Worm (Caenorhabditis elegans) whole organism, L1 larva: ENCODE data around the gene gcy-33.

Experiments
- C04F5.9 ChIP-seq: sonication (generic microtip); optimal IDR thresholded peaks from 2 replicates; lab custom pipeline; 2016; ENCODE audit warnings: missing genetic modification characterization, missing compliant biosample characterization
- C16A3.4 ChIP-seq: fragments of 150-350 bp; optimal IDR thresholded peaks from 2 replicates; lab custom pipeline; 2014; ENCODE audit warnings: missing biosample characterization, missing genetic modification characterization
- Y116A8C.19 ChIP-seq: sonication (generic microtip); optimal IDR thresholded peaks from 2 replicates; lab custom pipeline; 2016; ENCODE audit warnings: missing compliant biosample characterization, missing genetic modification characterization, borderline replicate concordance
- alr-1 ChIP-seq: fragments of 200-800 bp; sonication (Bioruptor generic); optimal IDR thresholded peaks from 2 replicates; lab custom pipeline; 2018; ENCODE audit warnings: borderline replicate concordance, mild to moderate bottlenecking, missing genetic modification characterization, missing compliant biosample characterization
- blmp-1 ChIP-seq: fragments of 150-350 bp; optimal IDR thresholded peaks from 2 replicates; lab custom pipeline; 2014; ENCODE audit warnings: missing biosample characterization, missing genetic modification characterization
- ceh-90 ChIP-seq: sonication (generic microtip); optimal IDR thresholded peaks from 2 replicates; lab custom pipeline; 2016; ENCODE audit warnings: missing genetic modification characterization, missing compliant biosample characterization
- ces-1 ChIP-seq: fragments of 150-350 bp; optimal IDR thresholded peaks from 2 replicates; lab custom pipeline; 2014; ENCODE audit warnings: missing biosample characterization, missing genetic modification reagents, missing genetic modification characterization
- efl-1 ChIP-seq, 4 experiments: fragments of 150-350 bp; optimal IDR thresholded peaks in 3 of 4; peaks in 1 of 4; 1 replicate in 1 of 4; 2 replicates in 3 of 4; lab custom pipeline; 2014; ENCODE audit warnings: missing biosample characterization in 2 of 4, missing genetic modification characterization in 2 of 4, missing genetic modification reagents in 2 of 4
- ets-5 ChIP-seq: fragments of 200-800 bp; sonication (Bioruptor generic); IDR thresholded peaks from 2 replicates; pipeline ENCODE4 v1.3.6; 2022; ENCODE audit warnings: missing genetic modification characterization, missing compliant biosample characterization
- fkh-10 ChIP-seq: sonication (generic microtip); optimal IDR thresholded peaks from 2 replicates; lab custom pipeline; 2017; ENCODE audit warnings: missing biosample characterization, missing genetic modification reagents, missing genetic modification characterization
- fkh-4 ChIP-seq: sonication (generic microtip); optimal IDR thresholded peaks from 2 replicates; lab custom pipeline; 2016; ENCODE audit warnings: missing compliant biosample characterization, missing genetic modification characterization, borderline replicate concordance
- hlh-4 ChIP-seq: sonication (generic microtip); optimal IDR thresholded peaks from 2 replicates; lab custom pipeline; 2016; ENCODE audit warnings: mild to moderate bottlenecking, missing genetic modification characterization, missing compliant biosample characterization
- irx-1 ChIP-seq: sonication (generic microtip); optimal IDR thresholded peaks from 2 replicates; lab custom pipeline; 2016; ENCODE audit warnings: missing genetic modification characterization, missing compliant biosample characterization
- lin-13 ChIP-seq: fragments of 150-350 bp; optimal IDR thresholded peaks from 2 replicates; lab custom pipeline; 2014; ENCODE audit warnings: missing biosample characterization, missing genetic modification reagents, missing genetic modification characterization
- lin-14 ChIP-seq: fragments of 200-800 bp; sonication (Bioruptor generic); optimal IDR thresholded peaks from 2 replicates; lab custom pipeline; 2018; ENCODE audit warnings: mild to moderate bottlenecking, missing genetic modification characterization, moderate library complexity, missing compliant biosample characterization
- lin-35 ChIP-seq, 2 experiments: fragments of 150-350 bp; optimal IDR thresholded peaks; 2 replicates each; lab custom pipeline; 2014; ENCODE audit warnings: missing biosample characterization in 2 of 2, missing genetic modification characterization in 2 of 2, missing genetic modification reagents in 2 of 2
- lsy-2 ChIP-seq, 2 experiments: fragments of 150-350 bp; optimal IDR thresholded peaks; 2 replicates each; lab custom pipeline; 2014; ENCODE audit warnings: missing biosample characterization in 2 of 2, missing genetic modification characterization in 2 of 2
- mdl-1 ChIP-seq, 2 experiments: fragments of 150-350 bp; optimal IDR thresholded peaks; 2 replicates each; lab custom pipeline; 2014 to 2017; ENCODE audit warnings: missing biosample characterization in 2 of 2, missing genetic modification characterization in 2 of 2, inconsistent platforms in 1 of 2
- mep-1 ChIP-seq: fragments of 150-350 bp; optimal IDR thresholded peaks from 2 replicates; lab custom pipeline; 2014; ENCODE audit warnings: missing biosample characterization, missing genetic modification characterization
- nhr-20 ChIP-seq: sonication (generic microtip); optimal IDR thresholded peaks from 2 replicates; lab custom pipeline; 2016; ENCODE audit warnings: mild to moderate bottlenecking, missing genetic modification characterization, missing compliant biosample characterization
- nhr-47 ChIP-seq: sonication (generic microtip); optimal IDR thresholded peaks from 2 replicates; lab custom pipeline; 2016; ENCODE audit warnings: mild to moderate bottlenecking, missing genetic modification characterization, moderate library complexity, missing compliant biosample characterization
- pax-3 ChIP-seq: fragments of 200-800 bp; sonication (Bioruptor generic); optimal IDR thresholded peaks from 2 replicates; lab custom pipeline; 2018; ENCODE audit warnings: mild to moderate bottlenecking, missing genetic modification characterization, moderate library complexity, missing compliant biosample characterization
- rnt-1 ChIP-seq: sonication (generic microtip); optimal IDR thresholded peaks from 2 replicates; lab custom pipeline; 2016; ENCODE audit warnings: mild to moderate bottlenecking, missing genetic modification characterization, moderate library complexity, missing compliant biosample characterization
- snpc-4 ChIP-seq: fragments of 150-350 bp; optimal IDR thresholded peaks from 2 replicates; lab custom pipeline; 2014; ENCODE audit warnings: missing biosample characterization, missing genetic modification characterization
- sox-4 ChIP-seq: sonication (generic microtip); optimal IDR thresholded peaks from 2 replicates; lab custom pipeline; 2016; ENCODE audit warnings: missing genetic modification characterization, missing compliant biosample characterization
- swsn-7 ChIP-seq: sonication (generic microtip); optimal IDR thresholded peaks from 2 replicates; lab custom pipeline; 2016; ENCODE audit warnings: missing genetic modification characterization, missing compliant biosample characterization
- unc-86 ChIP-seq: sonication (generic microtip); optimal IDR thresholded peaks from 2 replicates; lab custom pipeline; 2016; ENCODE audit warnings: missing genetic modification characterization, missing compliant biosample characterization
- unc-98 ChIP-seq: fragments of 200-800 bp; sonication (Bioruptor generic); IDR thresholded peaks from 2 replicates; pipeline ENCODE4 v1.3.6; 2022; ENCODE audit warnings: missing genetic modification characterization, missing compliant biosample characterization
- vab-15 ChIP-seq: sonication (generic microtip); optimal IDR thresholded peaks from 2 replicates; lab custom pipeline; 2017; ENCODE audit warnings: missing genotype, mild to moderate bottlenecking, missing genetic modification characterization, missing compliant biosample characterization
- ztf-11 ChIP-seq, 2 experiments: sonication (generic microtip); optimal IDR thresholded peaks; 2 replicates each; lab custom pipeline; 2016 to 2017; ENCODE audit warnings: missing genetic modification characterization in 2 of 2, missing biosample characterization in 1 of 2, missing compliant biosample characterization in 1 of 2

Gene gcy-33

DNA sequence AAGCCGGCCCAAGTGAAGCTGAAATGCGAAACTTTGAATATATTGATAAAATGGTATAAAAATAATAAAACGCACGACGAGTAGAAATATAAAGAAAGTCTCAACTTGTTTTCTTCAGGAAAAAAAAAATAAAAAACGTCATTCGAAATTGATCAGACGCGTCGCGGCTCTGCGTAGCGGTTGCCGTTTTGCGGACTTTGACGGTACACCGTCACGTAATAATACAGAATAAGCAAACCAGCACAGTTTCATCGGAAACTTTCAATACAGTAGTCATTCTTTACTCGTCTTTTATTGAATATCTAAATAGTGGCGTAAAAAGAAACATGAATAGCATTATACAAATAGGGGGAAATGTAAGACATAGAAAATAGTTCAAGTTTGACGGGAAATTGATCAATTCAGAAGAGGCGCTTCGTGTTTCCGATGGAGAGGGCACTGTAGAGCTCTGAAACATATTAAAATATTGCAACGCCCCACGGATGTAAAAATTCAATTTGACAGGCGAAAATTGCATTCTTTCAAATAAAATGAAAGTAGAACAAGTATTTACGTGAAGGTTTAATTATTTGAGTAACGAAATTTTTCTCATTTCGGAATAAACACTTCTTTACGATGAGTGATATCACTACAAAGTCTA is 7.8 kb downstream of the gcy-33 start, which contains the start of the genes cyl-1 and C52E4.7 (continued):
- TF ChIP-seq unc-86 (tag; lab: Kevin White, UChicago) (no peak), vab-15 (tag; lab: Kevin White, UChicago) (no peak), hlh-4 (tag; lab: Kevin White, UChicago) (no peak), swsn-7 (tag; lab: Kevin White, UChicago) (peak; percentile 37), fkh-10 (GFP tag; lab: Kevin White, UChicago) (no peak), efl-1 (optimal IDR thresholded peaks at IDR 0.05; lab: Kevin White, UChicago) (peak; percentile 71 to 74), efl-1 (GFP tag; optimal IDR thresholded peaks at IDR 0.05 in 1 of 2; lab: Kevin White, UChicago) (peak; percentile 65 to 87), mdl-1 (tag; optimal IDR thresholded peaks at IDR 0.05; lab: Kevin White, UChicago) (peak in 1 of 2 experiments; percentile 48), Y116A8C.19 (tag; lab: Kevin White, UChicago) (no peak), rnt-1 (tag; lab: Kevin White, UChicago) (peak; percentile 26), ets-5 (GFP tag; lab: Robert Waterston, UW) (no peak), lin-14 (GFP tag; lab: Kevin White, UChicago) (peak; percentile 56), ceh-90 (tag; lab: Kevin White, UChicago) (no peak), nhr-20 (tag; lab: Kevin White, UChicago) (peak; percentile 52), sox-4 (tag; lab: Kevin White, UChicago) (no peak), lin-13 (GFP tag; lab: Kevin White, UChicago) (peak; percentile 46)
- TF ChIP-seq, all 84 proteins: peak for 28

DNA sequence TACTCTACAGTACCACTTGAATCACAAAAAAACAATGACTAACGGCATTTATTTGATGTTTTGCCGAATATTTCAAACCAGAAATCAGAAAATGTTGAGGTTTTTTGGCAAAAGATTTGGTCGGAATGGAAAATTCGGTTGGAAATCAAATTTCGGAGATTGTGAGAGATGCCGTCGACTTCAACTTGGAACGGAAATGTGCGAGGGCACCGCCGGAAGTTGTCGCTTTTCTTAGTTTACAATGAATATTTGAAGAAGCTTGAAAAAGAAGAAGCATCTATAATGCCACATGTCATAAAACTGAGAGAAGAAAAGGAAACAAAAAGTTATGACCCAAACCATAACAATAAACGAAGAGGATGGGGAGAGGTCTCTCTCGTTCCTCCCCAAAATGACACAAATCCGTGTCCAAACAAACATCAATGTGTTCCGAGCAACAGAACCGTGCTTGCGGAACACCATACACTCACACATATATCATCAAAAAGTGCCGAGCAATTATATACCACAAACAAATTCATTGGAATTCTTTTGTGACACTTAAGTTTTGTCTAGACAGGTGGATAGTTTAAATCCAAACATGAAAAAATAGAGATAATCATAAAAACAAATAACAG is 11.0 kb downstream of the gcy-33 start:
- no peak for TF ChIP-seq ces-1 (GFP tag; lab: Kevin White, UChicago)
- TF ChIP-seq irx-1 (tag; lab: Kevin White, UChicago): no peak
- TF ChIP-seq fkh-10 (GFP tag; lab: Kevin White, UChicago): peak; percentile 93
- peak; percentile 4 for TF ChIP-seq nhr-47
- TF ChIP-seq blmp-1: no peak
- TF ChIP-seq efl-1 (optimal IDR thresholded peaks at IDR 0.05; lab: Kevin White, UChicago): peak in 1 of 2 experiments; percentile 2
- no peak for TF ChIP-seq efl-1 (GFP tag; optimal IDR thresholded peaks at IDR 0.05 in 1 of 2; lab: Kevin White, UChicago)
- no peak for TF ChIP-seq unc-86 (tag; lab: Kevin White, UChicago)
- TF ChIP-seq lin-14 (GFP tag; lab: Kevin White, UChicago): peak; percentile 59
- no peak for TF ChIP-seq C16A3.4
- no peak for TF ChIP-seq snpc-4 (tag; lab: Kevin White, UChicago)
- TF ChIP-seq pax-3 (tag; lab: Kevin White, UChicago): no peak
- no peak for TF ChIP-seq unc-98 (GFP tag; lab: Robert Waterston, UW)
- TF ChIP-seq swsn-7 (tag; lab: Kevin White, UChicago): no peak
- TF ChIP-seq mep-1: no peak

DNA sequence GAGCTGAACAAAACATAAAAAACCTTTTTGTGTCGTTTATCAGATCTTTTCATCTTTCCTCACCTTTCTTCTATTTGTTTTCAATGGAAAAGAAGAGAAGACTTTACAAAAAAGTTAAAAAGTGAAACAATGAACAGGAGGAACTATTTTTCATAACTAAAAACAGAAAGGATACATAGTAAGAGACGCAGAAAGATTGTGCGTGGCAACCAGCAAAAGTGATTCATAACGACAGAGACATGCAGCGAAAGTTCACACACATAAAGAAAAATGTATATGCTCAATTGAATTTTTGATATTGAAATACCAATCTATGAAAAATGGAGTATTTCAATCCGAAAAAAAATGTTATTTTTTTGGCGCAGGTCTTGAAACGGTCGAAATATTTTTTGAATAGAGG is 11.7 kb downstream of the gcy-33 start:
- TF ChIP-seq lin-14 (GFP tag; lab: Kevin White, UChicago): peak; percentile 17
- peak; percentile 74 for TF ChIP-seq blmp-1
- no peak for TF ChIP-seq alr-1 (tag; lab: Kevin White, UChicago)
- TF ChIP-seq efl-1 (optimal IDR thresholded peaks at IDR 0.05; lab: Kevin White, UChicago): no peak
- peak in 1 of 2 experiments; percentile 32 for TF ChIP-seq efl-1 (GFP tag; optimal IDR thresholded peaks at IDR 0.05 in 1 of 2; lab: Kevin White, UChicago)
- TF ChIP-seq C04F5.9 (tag; lab: Kevin White, UChicago): no peak

DNA sequence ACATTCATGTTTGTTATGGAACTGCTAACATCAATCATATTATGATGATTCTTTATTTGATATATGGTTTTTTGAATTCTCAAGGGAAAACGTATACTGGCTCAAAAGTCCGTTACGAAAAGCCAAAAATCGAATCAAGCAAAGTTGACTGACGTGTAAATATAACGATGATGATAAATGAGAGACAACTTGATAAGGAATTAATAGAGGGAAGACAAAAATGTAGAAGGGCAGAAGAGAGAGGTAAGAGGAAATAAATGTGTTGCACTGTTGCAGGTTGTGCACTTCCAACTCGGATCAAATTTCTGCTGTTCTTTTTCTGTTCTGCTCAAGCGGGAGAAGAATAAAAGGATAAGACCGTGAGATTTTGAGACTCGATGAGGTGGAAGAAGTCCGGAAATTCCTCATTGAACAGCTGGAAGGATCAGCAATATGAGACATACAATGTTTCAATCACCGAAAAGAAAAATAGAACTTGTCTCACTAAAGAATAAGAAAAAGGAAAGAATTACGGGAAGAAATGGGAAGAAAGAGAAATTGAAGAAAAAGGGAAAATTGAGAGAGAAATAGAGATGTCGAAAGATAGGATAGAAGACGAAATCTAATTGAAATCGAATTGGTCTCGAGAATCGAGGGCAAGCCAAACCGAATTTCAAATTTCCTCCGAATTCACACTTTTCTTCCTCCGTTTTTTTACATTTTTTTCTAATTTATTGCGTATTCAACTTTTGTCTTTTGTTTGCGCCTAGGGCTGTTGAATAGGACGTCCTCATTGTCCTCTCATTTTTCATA is 15.3 kb downstream of the gcy-33 start:
- TF ChIP-seq lsy-2 (tag; optimal IDR thresholded peaks at IDR 0.05; lab: Kevin White, UChicago) (peak; percentile 3 to 29), ces-1 (GFP tag; lab: Kevin White, UChicago) (peak; percentile 41), fkh-4 (tag; lab: Kevin White, UChicago) (no peak), fkh-10 (GFP tag; lab: Kevin White, UChicago) (peak; percentile 90), efl-1 (optimal IDR thresholded peaks at IDR 0.05; lab: Kevin White, UChicago) (peak in 1 of 2 experiments; percentile 7), efl-1 (GFP tag; optimal IDR thresholded peaks at IDR 0.05 in 1 of 2; lab: Kevin White, UChicago) (peak in 1 of 2 experiments; percentile 69), ztf-11 (tag; optimal IDR thresholded peaks at IDR 0.05; lab: Kevin White, UChicago) (no peak), lin-14 (GFP tag; lab: Kevin White, UChicago) (peak; percentile 71), blmp-1 (peak; percentile 99), lin-35 (GFP tag; optimal IDR thresholded peaks at IDR 0.05; lab: Kevin White, UChicago) (peak in 1 of 2 experiments; percentile 6)
